Worm (Caenorhabditis elegans) whole organism, dauer: ENCODE data around the gene nbs-1.
"Not testable (repeated sequence)": the region's sequence is repeated elsewhere in the genome, so short reads cannot be mapped to it uniquely, and the experiment has no call there.

Source experiments
- unc-62 ChIP-seq: sonication (generic microtip); optimal IDR thresholded peaks from 2 replicates; lab custom pipeline; 2017; ENCODE audit warnings: missing biosample characterization, missing genetic modification reagents, missing genetic modification characterization

The nbs-1 gene

DNA sequence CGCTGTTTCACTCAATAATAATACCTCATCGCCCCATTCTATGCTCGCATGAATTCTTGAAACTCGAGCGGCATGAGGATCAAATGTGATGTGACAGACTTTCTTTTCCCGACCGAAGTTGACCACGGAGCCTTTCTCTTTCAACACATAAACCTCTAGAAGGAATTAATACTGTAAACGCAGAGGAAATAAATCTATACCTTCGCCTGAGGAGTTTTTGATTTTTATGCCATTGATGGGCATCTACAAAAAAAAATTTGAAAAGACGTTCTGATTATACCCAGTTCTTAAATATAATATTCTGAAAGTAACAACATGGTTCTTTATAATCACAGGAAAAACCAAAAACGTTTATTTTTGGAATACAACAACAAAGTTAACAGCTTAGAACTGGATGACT is at the start of gene nbs-1:
Gene nbs-1 (minus strand): TSS at position 246 of the 400 bp plus-strand sequence.
- no peak for TF ChIP-seq unc-62 (GFP tag; lab: Kevin White, UChicago)

DNA sequence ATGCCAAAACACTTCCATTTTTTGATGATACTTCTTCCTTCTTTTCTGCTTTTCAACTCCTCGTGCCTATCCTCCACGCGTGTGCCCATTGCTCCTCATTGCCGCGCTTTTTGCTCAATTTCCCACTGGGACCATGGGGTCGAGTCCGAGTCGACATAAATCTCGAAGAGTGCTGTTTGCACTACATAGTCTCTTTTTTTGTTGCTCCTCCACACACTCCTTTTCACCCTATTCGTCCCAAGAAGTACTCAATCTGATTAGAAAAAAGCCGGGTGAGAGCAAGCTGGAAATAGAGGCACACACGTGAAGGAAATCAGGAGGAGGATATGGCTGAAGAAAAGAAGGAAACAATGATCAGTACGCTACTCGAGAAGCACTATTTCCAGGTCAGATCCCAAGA is 46.3 kb upstream of the nbs-1 start, which contains the start of gene arrd-6:
Gene arrd-6 (plus strand): TSS at position 169 of the 400 bp plus-strand sequence.
- TF ChIP-seq unc-62 (GFP tag; lab: Kevin White, UChicago): no peak

DNA sequence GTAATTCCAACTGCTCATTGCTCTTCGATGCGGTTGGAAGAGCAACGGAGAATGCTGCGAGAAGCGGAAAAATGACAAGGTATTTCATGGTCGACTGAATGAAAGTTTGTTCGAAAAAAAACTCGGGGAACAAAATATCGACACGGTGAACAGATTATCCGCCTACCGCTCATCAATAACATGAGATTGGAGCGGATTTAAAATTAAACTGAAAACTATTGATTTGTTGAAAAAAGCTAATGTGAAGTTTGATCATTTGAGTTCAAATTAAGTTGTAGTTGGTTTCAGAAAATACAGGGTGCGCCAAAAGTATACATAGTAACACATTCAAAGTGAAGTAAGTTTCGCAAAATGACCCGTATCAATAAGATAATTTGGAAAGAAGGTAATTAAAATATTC is 43.9 kb upstream of the nbs-1 start, which contains the start of gene F40F8.4:
Gene F40F8.4 (minus strand): TSS at position 101 of the 400 bp plus-strand sequence.
- TF ChIP-seq unc-62 (GFP tag; lab: Kevin White, UChicago): no peak

DNA sequence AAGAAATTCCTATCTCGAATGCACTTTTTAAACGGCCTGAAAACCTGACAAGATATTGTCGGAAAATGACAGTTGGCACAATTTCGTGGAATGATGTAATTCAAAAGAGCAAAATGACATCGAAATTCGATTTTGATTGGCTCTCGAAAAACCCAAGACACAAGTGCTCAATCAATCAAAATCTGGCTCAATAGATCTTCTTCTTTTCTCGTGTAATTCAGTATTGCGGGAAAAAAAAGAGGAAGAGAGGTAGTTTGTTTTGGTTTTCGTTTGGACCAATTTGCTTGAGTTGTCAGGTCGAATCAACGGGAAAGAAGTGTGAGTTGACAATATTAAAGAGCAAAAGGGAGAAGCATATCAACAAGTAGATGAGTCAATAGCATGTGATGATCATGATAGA is 39.5 kb upstream of the nbs-1 start:
- TF ChIP-seq unc-62 (GFP tag; lab: Kevin White, UChicago): no peak

DNA sequence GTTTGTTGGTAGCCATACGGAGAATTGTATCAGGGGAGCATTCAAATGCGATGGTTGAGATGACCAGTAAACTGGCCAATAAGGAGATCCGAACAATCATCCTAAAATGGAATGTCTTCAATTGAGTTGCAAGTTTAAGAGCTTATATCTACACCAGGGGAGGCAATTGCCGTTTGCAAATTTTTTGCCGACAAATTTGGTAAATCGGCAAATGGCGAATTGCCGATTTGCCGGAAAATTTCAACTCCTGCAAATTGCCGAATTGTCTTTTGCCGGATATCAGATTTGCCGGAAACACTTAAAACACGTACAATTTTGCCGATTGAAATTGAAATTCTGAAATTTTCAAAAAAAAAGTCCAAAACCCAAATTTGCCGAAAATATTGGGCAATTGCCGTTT is 38.5 kb upstream of the nbs-1 start, which contains the start of gene F40F8.5:
Gene F40F8.5 (minus strand): TSS at position 101 of the 400 bp plus-strand sequence.
- TF ChIP-seq unc-62 (GFP tag; lab: Kevin White, UChicago): no peak

DNA sequence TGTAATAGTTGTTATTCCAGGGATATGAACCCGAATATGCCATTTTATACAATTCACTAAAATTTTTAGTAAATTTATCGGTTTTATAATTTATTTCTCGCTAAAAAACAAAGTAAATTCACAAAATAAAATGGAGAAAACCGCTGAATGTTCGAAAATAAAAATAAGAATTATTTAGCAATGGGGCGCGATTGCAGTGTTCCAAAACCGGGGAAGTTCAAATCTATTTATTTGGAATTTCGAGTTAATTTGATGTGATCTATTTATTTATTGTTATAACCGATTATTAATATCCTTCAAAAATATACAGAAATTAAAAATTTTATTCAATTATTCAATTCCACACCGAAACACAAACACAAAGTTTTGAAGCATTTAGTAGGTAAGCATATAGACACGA is 36.3 kb upstream of the nbs-1 start, which contains the start of gene F40F8.11:
Gene F40F8.11 (minus strand): TSS at position 49 of the 400 bp plus-strand sequence.
- TF ChIP-seq unc-62 (GFP tag; lab: Kevin White, UChicago): no peak

DNA sequence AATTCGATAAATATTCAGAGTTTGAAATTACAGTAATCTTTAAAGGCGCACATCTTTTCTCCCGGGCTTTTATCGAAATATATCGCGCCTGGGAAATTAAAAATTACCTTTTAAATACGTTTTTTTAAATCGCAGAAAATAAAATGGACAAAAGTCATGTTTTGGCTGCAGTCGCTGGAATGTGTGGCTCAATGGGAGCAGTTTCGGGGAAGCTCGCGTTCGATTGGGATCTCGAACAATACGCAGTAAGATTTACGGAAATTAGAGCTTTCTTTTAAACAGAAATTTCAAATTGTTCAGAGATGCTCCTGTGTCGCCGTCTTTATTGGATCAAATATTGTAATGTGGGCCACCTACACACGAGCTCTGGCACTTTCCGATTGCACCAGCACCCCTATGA is 33.2 kb upstream of the nbs-1 start, which contains the start of gene F40F8.12:
Gene F40F8.12 (plus strand): TSS at position 301 of the 400 bp plus-strand sequence.
- no peak for TF ChIP-seq unc-62 (GFP tag; lab: Kevin White, UChicago)

DNA sequence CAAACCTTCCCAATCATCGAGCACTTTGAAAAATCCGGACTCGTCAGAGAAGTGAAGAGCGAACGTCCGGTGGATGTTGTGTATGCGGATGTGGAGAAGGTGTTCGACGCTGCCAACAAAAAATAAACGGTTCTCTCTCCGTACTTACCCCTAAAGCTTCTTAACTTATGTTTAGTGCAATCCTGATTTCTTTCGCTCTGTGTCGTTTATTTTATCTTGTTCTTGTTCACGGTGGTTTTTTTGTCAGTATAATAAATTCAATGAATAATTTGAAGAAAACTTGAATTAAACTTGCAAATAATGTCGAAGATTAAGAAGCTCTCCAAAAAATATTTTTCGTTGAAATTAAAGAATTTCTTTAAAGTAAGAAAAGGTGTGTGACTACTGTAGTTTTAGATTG is 32.7 kb upstream of the nbs-1 start, which contains the start of gene F40F8.3:
Gene F40F8.3 (plus strand): TSS at position 301 of the 400 bp plus-strand sequence.
- TF ChIP-seq unc-62 (GFP tag; lab: Kevin White, UChicago): no peak

DNA sequence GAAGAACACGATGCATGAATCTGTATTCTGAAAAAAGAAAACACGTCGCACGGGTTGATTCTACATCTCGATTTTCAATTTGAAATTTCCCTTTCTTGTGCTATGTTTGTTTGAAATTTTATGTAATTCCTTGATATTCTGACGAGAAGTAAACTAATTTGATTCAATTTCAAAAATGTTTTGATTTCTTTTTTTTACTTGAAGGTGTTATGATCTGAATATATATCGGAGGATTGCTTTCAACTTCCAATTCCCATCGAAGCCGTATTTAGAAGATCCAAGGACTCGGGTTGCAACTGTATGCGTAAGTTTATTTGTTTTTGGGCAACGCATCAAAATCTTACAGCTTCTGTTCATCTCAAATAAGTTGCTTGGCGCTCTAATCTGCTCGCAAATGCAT is 31.1 kb upstream of the nbs-1 start, which contains the start of gene F40F8.1:
Gene F40F8.1 (plus strand): TSS at position 301 of the 400 bp plus-strand sequence.
- no peak for TF ChIP-seq unc-62 (GFP tag; lab: Kevin White, UChicago)

DNA sequence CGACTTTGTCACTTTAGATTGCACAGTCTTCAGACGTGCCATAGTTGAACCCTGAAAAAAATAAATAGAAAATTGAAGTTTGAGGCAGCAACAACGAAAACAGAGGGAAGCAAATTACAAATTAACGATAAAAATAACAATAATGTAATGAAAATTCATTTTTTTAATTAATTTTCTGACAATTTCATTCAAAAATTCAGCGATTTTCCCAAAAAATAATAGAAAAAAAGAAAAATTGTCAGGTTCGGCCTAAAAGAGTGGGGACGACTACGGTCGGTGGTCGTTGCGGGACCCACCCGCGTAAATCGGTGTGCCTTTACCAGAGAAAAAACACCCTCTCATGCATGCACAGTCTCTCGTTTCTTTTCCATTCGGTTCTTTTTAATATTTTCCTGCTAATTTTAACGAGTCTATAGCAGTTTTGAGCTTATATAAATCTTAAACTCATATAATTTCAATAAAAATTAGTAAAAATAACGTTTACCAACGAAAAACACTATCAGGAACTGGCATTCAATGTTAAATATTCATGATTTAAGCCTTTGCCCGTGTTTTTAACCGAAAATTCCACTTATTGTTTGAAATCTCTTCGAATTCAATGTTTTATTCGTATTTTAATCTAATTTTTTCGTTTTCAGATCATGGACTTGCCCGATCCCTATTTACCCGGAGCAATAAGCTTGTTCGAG is 30.2 kb upstream of the nbs-1 start, which contains the start of the genes rps-9 and lsm-1:
Gene rps-9 (minus strand): TSS at position 51 of the 689 bp plus-strand sequence.
Gene lsm-1 (plus strand): TSS at position 639 of the 689 bp plus-strand sequence.
- TF ChIP-seq unc-62 (GFP tag; lab: Kevin White, UChicago): no peak

DNA sequence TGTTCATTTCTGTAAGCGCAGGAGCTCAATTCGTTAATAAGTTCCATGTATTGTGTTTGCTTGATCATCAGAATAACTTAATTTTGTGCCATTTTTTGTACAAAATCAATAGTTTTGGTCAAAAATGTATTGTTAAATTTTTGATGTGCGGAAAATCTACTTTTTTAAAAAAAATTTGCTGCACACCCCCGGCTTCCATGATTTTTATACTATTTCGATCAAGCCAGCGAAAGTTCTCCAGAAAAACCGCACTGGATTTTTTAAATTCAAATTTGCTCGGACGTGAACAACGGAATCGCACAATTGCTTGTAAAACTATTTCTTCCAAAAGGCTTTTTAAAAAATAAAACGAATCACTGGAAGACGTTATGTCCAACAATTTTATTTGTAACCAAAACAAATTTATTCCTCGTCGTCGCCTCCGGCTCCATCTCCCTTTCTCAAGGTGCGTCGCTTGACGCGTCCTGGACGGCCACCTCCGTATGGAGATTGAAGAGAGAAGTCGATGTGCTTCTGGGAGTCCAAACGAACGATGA is 28.8 kb upstream of the nbs-1 start:
- TF ChIP-seq unc-62 (GFP tag; lab: Kevin White, UChicago): no peak

DNA sequence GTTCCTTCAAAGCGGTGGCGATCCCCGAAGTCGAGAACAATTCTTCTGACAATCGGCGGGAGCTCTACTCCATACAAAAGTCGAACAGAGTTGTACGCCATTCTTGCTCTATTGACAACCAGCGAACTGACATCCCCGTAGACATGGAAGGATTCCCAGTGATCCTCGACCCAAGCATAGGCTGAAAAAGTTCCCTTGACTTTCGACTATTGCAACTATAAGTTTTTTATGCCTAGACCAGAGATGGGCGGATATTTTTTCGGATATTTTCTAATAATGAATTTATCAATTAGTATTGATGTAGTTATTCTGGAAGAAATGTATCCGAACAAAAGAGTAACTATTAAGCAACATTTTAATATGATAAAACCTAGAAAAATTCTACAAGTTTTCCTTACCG is 25.5 kb upstream of the nbs-1 start, which contains the start of gene W10C6.2:
Gene W10C6.2 (minus strand): TSS at position 101 of the 400 bp plus-strand sequence.
- not testable (repeated sequence) for TF ChIP-seq unc-62 (GFP tag; lab: Kevin White, UChicago)

DNA sequence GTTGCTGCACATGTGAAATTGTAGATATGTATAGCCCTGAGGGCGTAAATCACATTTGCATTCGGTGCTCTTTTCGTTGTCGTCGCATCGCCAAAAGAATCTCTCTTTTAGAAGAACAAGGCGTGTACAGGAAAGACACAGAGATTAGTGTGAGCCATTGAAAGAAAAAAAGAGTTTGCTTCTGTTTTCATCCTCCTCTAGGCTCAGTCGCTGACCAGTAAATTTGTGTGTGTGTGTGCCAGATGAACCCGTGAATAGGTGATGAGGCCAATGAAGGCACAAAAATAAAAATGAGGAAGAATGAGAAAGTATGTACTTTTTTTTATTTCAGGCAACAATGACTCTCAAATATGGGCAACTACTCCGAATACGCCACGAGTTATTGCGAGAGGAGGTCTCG is 16.1 kb upstream of the nbs-1 start, which contains the start of gene mat-2:
Gene mat-2 (plus strand): TSS at position 301 of the 400 bp plus-strand sequence.
- TF ChIP-seq unc-62 (GFP tag; lab: Kevin White, UChicago): no peak

DNA sequence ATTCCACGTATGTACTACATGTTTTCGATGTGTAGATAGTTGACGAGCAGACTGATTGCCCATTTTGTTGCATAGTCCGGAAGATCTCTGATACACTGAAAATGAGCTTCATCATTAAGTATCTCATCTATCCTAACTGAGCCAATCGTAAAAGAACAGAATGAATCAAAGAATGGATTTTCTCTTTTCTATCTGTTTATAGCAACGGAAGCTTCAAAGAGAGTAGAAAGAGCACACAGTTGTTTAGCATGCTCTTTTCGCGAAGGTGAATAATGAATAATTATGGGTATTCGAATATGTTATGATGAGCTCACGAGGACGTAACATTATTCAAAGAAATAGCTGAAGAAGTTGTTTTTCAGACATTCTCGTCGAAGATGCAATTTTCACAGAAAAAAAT is 14.8 kb upstream of the nbs-1 start, which contains the start of gene glb-4:
Gene glb-4 (minus strand): TSS at position 101 of the 400 bp plus-strand sequence.
- TF ChIP-seq unc-62 (GFP tag; lab: Kevin White, UChicago): no peak

DNA sequence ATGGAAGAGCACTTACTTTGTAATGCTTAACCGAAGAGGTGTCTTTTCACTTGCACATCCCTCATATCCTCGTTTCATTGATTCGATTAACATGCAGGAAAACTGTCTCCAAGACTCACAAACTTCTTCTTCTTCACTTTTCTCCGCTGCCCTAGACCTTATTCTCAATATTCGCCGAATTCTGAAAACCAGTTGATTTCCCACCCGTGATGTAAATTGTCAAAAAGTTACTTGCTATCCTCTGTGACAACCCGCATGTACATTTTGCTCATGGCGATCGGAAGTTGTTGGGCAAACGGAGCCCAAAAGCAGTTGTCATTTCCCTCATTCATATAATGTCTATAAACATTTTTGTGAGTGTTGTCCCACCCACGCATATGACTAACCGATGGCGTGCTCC is 14.1 kb upstream of the nbs-1 start:
- TF ChIP-seq unc-62 (GFP tag; lab: Kevin White, UChicago): no peak

DNA sequence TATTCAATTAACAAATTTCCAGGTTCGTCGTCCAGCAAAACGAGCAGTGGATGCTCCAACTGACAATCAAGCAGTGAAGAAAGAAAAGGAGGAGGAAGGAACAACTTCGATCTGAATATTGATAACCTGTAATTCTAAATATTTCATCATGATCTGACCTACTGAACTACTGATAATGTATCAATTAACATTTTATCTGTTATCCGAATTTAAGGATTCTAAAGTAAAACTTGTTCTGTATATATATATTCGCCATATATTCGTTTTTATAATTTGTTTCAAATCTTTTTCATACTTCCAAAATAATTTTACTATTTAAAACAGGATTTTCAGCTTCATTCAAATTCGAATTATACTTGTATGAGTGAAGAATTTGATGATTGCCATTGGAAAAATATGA is 11.6 kb upstream of the nbs-1 start, which contains the start of gene apc-17:
Gene apc-17 (plus strand): TSS at position 301 of the 400 bp plus-strand sequence.
- TF ChIP-seq unc-62 (GFP tag; lab: Kevin White, UChicago): no peak
